Fruit fly (Drosophila melanogaster) whole organism, embryonic: ENCODE data around the gene CG10137.
A peak's percentile ranks its signal among the peaks of the same experiment; 100 is the strongest.

Experiments used
- Atf-2 ChIP-seq: fragments of 200-800 bp; sonication (Bioruptor generic); optimal IDR thresholded peaks from 2 replicates; lab custom pipeline; 2016; ENCODE audit warnings: missing biosample characterization, missing genetic modification characterization
- Atf3 ChIP-seq: fragments of 200-800 bp; sonication (Bioruptor generic); optimal IDR thresholded peaks from 3 replicates; lab custom pipeline; 2016; ENCODE audit warnings: missing biosample characterization, missing genetic modification characterization
- Bgb ChIP-seq: fragments of 200-800 bp; sonication (Bioruptor generic); IDR thresholded peaks from 2 replicates; pipeline ENCODE4 v1.3.6; 2022; ENCODE audit warnings: missing biosample characterization, missing genetic modification characterization; ENCODE audit not compliant: partially characterized antibody
- CG11093 ChIP-seq: fragments of 200-800 bp; sonication (Bioruptor generic); IDR thresholded peaks from 3 replicates; pipeline ENCODE4 v1.3.6; 2022; ENCODE audit warnings: missing biosample characterization, missing genetic modification characterization
- CG11398 ChIP-seq: fragments of 200-800 bp; sonication (Bioruptor generic); optimal IDR thresholded peaks from 2 replicates; lab custom pipeline; 2016; ENCODE audit warnings: missing biosample characterization, missing genetic modification characterization
- CG11456 ChIP-seq: fragments of 200-800 bp; sonication (Bioruptor generic); IDR thresholded peaks from 3 replicates; pipeline ENCODE4 v1.3.6; 2022; ENCODE audit warnings: missing biosample characterization, missing genetic modification characterization
- CG11504 ChIP-seq: fragments of 200-800 bp; sonication (Bioruptor generic); optimal IDR thresholded peaks from 3 replicates; lab custom pipeline; 2019; ENCODE audit warnings: missing biosample characterization, mild to moderate bottlenecking, missing genetic modification characterization, moderate library complexity
- CG12659 ChIP-seq: fragments of 200-800 bp; sonication (Bioruptor generic); optimal IDR thresholded peaks from 3 replicates; lab custom pipeline; 2017; ENCODE audit warnings: mild to moderate bottlenecking, missing biosample characterization, missing genetic modification reagents, missing genetic modification characterization
- CG13624 ChIP-seq: fragments of 200-800 bp; sonication (Bioruptor generic); optimal IDR thresholded peaks from 2 replicates; lab custom pipeline; 2016; ENCODE audit warnings: missing biosample characterization, missing genetic modification characterization
- CG14014 ChIP-seq: fragments of 200-800 bp; sonication (Bioruptor generic); IDR thresholded peaks from 2 replicates; pipeline ENCODE4 v1.3.6; 2022; ENCODE audit warnings: missing biosample characterization, missing genetic modification characterization
- CG16863 ChIP-seq: fragments of 200-800 bp; sonication (Bioruptor generic); optimal IDR thresholded peaks from 3 replicates; lab custom pipeline; 2016; ENCODE audit warnings: missing biosample characterization, missing genetic modification characterization
- CG17359 ChIP-seq: fragments of 200-800 bp; sonication (Bioruptor generic); optimal IDR thresholded peaks from 3 replicates; lab custom pipeline; 2018; ENCODE audit warnings: missing biosample characterization, mild to moderate bottlenecking, missing genetic modification characterization, moderate library complexity
- CG2129 ChIP-seq: fragments of 200-800 bp; sonication (Bioruptor generic); IDR thresholded peaks from 2 replicates; pipeline ENCODE4 v1.3.6; 2022; ENCODE audit warnings: missing biosample characterization, missing genetic modification characterization; ENCODE audit not compliant: partially characterized antibody
- CG2202 ChIP-seq: fragments of 200-800 bp; sonication (Bioruptor generic); optimal IDR thresholded peaks from 2 replicates; lab custom pipeline; 2018; ENCODE audit warnings: missing biosample characterization, mild to moderate bottlenecking, missing genetic modification characterization
- CG4282 ChIP-seq: fragments of 200-800 bp; sonication (Bioruptor generic); optimal IDR thresholded peaks from 2 replicates; lab custom pipeline; 2016; ENCODE audit warnings: missing biosample characterization, missing genetic modification characterization
- CG4707 ChIP-seq: fragments of 200-800 bp; sonication (Bioruptor generic); optimal IDR thresholded peaks from 2 replicates; lab custom pipeline; 2018; ENCODE audit warnings: missing biosample characterization, mild to moderate bottlenecking, missing genetic modification characterization, moderate library complexity
- CG6254 ChIP-seq: fragments of 200-800 bp; sonication (Bioruptor generic); optimal IDR thresholded peaks from 3 replicates; lab custom pipeline; 2017; ENCODE audit warnings: mild to moderate bottlenecking, missing biosample characterization, missing genetic modification reagents, missing genetic modification characterization
- CG6689 ChIP-seq: fragments of 200-800 bp; sonication (Bioruptor generic); IDR thresholded peaks from 2 replicates; pipeline ENCODE4 v1.3.6; 2022; ENCODE audit warnings: missing biosample characterization, missing genetic modification characterization
- CG8281 ChIP-seq: fragments of 200-800 bp; sonication (Bioruptor generic); optimal IDR thresholded peaks from 2 replicates; lab custom pipeline; 2018; ENCODE audit warnings: missing biosample characterization, mild to moderate bottlenecking, missing genetic modification characterization, moderate library complexity
- CG9215 ChIP-seq: fragments of 200-800 bp; sonication (Bioruptor generic); IDR thresholded peaks from 2 replicates; pipeline ENCODE4 v1.3.6; 2022; ENCODE audit warnings: missing biosample characterization, missing genetic modification characterization
- CHES-1-like ChIP-seq: fragments of 200-800 bp; sonication (Bioruptor generic); optimal IDR thresholded peaks from 2 replicates; lab custom pipeline; 2016; ENCODE audit warnings: missing biosample characterization, missing genetic modification characterization
- CoRest ChIP-seq: fragments of 200-800 bp; sonication (Bioruptor generic); optimal IDR thresholded peaks from 3 replicates; lab custom pipeline; 2018; ENCODE audit warnings: missing biosample characterization, mild to moderate bottlenecking, missing genetic modification characterization, moderate library complexity
- D ChIP-seq, 2 experiments: fragments of 200-800 bp in 1 of 2; fragments of >200 bp in 1 of 2; sonication (Bioruptor generic) in 1 of 2; optimal IDR thresholded peaks; 2 replicates in 1 of 2; 3 replicates in 1 of 2; lab custom pipeline; 2017; ENCODE audit warnings: mild to moderate bottlenecking in 1 of 2, missing biosample characterization in 1 of 2, missing genetic modification characterization in 1 of 2, missing genetic modification reagents in 1 of 2
- Dbx ChIP-seq: fragments of 200-800 bp; sonication (Bioruptor generic); IDR thresholded peaks from 3 replicates; pipeline ENCODE4 v1.3.6; 2022; ENCODE audit warnings: missing biosample characterization, missing genetic modification characterization
- E2f1 ChIP-seq: fragments of 200-800 bp; sonication (Bioruptor generic); IDR thresholded peaks from 2 replicates; pipeline ENCODE4 v1.3.6; 2022; ENCODE audit warnings: missing biosample characterization, missing genetic modification characterization
- ERR ChIP-seq: fragments of 200-800 bp; sonication (Bioruptor generic); optimal IDR thresholded peaks from 2 replicates; lab custom pipeline; 2016; ENCODE audit warnings: missing biosample characterization, missing genetic modification characterization
- Eip74EF ChIP-seq, 2 experiments: fragments of 200-800 bp in 1 of 2; fragments of >200 bp in 1 of 2; sonication (Bioruptor generic) in 1 of 2; optimal IDR thresholded peaks; 2 replicates each; lab custom pipeline; 2017 to 2019; ENCODE audit warnings: missing biosample characterization in 2 of 2, missing genetic modification characterization in 2 of 2, mild to moderate bottlenecking in 1 of 2, moderate library complexity in 1 of 2
- Gsc ChIP-seq: fragments of 200-800 bp; sonication (Bioruptor generic); IDR thresholded peaks from 2 replicates; pipeline ENCODE4 v1.3.6; 2022; ENCODE audit warnings: missing biosample characterization, missing genetic modification characterization
- Hmr ChIP-seq: fragments of 200-800 bp; sonication (Bioruptor generic); optimal IDR thresholded peaks from 3 replicates; lab custom pipeline; 2017; ENCODE audit warnings: mild to moderate bottlenecking, missing biosample characterization, missing genetic modification reagents, missing genetic modification characterization
- MESR4 ChIP-seq: fragments of 200-800 bp; sonication (Bioruptor generic); optimal IDR thresholded peaks from 2 replicates; lab custom pipeline; 2018; ENCODE audit warnings: missing biosample characterization, mild to moderate bottlenecking, missing genetic modification characterization, moderate library complexity
- Mes4 ChIP-seq: fragments of 200-800 bp; sonication (Bioruptor generic); optimal IDR thresholded peaks from 2 replicates; lab custom pipeline; 2016; ENCODE audit warnings: missing biosample characterization, missing genetic modification characterization
- NC2β ChIP-seq: fragments of 200-800 bp; sonication (Bioruptor generic); optimal IDR thresholded peaks from 2 replicates; lab custom pipeline; 2016; ENCODE audit warnings: missing biosample characterization, missing genetic modification characterization
- NK7.1 ChIP-seq: fragments of 200-800 bp; sonication (Bioruptor generic); optimal IDR thresholded peaks from 3 replicates; lab custom pipeline; 2016; ENCODE audit warnings: missing biosample characterization, missing genetic modification characterization
- Rfx ChIP-seq: fragments of 200-800 bp; sonication (Bioruptor generic); IDR thresholded peaks from 2 replicates; pipeline ENCODE4 v1.3.6; 2022; ENCODE audit warnings: missing biosample characterization, missing genetic modification characterization
- Xbp1 ChIP-seq: fragments of 200-800 bp; sonication (Bioruptor generic); optimal IDR thresholded peaks from 3 replicates; lab custom pipeline; 2016; ENCODE audit warnings: missing biosample characterization, mild to moderate bottlenecking, missing genetic modification characterization
- cas ChIP-seq: fragments of 200-800 bp; sonication (Bioruptor generic); IDR thresholded peaks from 2 replicates; pipeline ENCODE4 v1.3.6; 2022; ENCODE audit warnings: missing biosample characterization, missing genetic modification characterization
- crol ChIP-seq: fragments of 200-800 bp; sonication (Bioruptor generic); IDR thresholded peaks from 2 replicates; pipeline ENCODE4 v1.3.6; 2022; ENCODE audit warnings: missing biosample characterization, missing genetic modification characterization
- dan ChIP-seq: fragments of 200-800 bp; sonication (Bioruptor generic); IDR thresholded peaks from 2 replicates; pipeline ENCODE4 v1.3.6; 2022; ENCODE audit warnings: missing biosample characterization, missing genetic modification characterization
- dmrt11E ChIP-seq: fragments of 200-800 bp; sonication (Bioruptor generic); optimal IDR thresholded peaks from 3 replicates; lab custom pipeline; 2018; ENCODE audit warnings: missing biosample characterization, mild to moderate bottlenecking, missing genetic modification characterization, moderate library complexity
- dysf ChIP-seq: fragments of 200-800 bp; sonication (Bioruptor generic); IDR thresholded peaks from 3 replicates; pipeline ENCODE4 v1.3.6; 2022; ENCODE audit warnings: missing biosample characterization, missing genetic modification characterization
- hb ChIP-seq: fragments of 200-800 bp; sonication (Bioruptor generic); IDR thresholded peaks from 3 replicates; pipeline ENCODE4 v1.3.6; 2022; ENCODE audit warnings: missing biosample characterization, missing genetic modification characterization; ENCODE audit not compliant: partially characterized antibody
- hbn ChIP-seq: fragments of 200-800 bp; sonication (Bioruptor generic); IDR thresholded peaks from 2 replicates; pipeline ENCODE4 v1.3.6; 2022; ENCODE audit warnings: missing biosample characterization, missing genetic modification characterization; ENCODE audit not compliant: partially characterized antibody
- hth ChIP-seq: fragments of >200 bp; optimal IDR thresholded peaks from 2 replicates; lab custom pipeline; 2017; ENCODE audit warnings: inconsistent platforms
- kah ChIP-seq: fragments of 200-800 bp; sonication (Bioruptor generic); optimal IDR thresholded peaks from 2 replicates; lab custom pipeline; 2018; ENCODE audit warnings: missing biosample characterization, mild to moderate bottlenecking, missing genetic modification characterization
- maf-S ChIP-seq: fragments of 200-800 bp; sonication (Bioruptor generic); optimal IDR thresholded peaks from 2 replicates; lab custom pipeline; 2016; ENCODE audit warnings: missing biosample characterization, missing genetic modification characterization
- pho ChIP-seq: fragments of 200-800 bp; sonication (Bioruptor generic); optimal IDR thresholded peaks from 2 replicates; lab custom pipeline; 2016; ENCODE audit warnings: missing biosample characterization, missing genetic modification characterization
- sob ChIP-seq: fragments of 200-800 bp; sonication (Bioruptor generic); IDR thresholded peaks from 2 replicates; pipeline ENCODE4 v1.3.6; 2022; ENCODE audit warnings: missing biosample characterization, missing genetic modification characterization
- usp ChIP-seq: fragments of >200 bp; optimal IDR thresholded peaks from 2 replicates; lab custom pipeline; 2017; ENCODE audit warnings: missing biosample characterization, missing genetic modification characterization
- zf30C ChIP-seq: fragments of 200-800 bp; sonication (Bioruptor generic); optimal IDR thresholded peaks from 3 replicates; lab custom pipeline; 2018; ENCODE audit warnings: missing biosample characterization, mild to moderate bottlenecking, missing genetic modification characterization

The CG10137 gene

dm6 chr2L:19572496-19573317 lies 46.2 kb downstream of the CG10137 start (continued):
- TF ChIP-seq Atf3 (no peak), CG11398 (no peak), D (optimal IDR thresholded peaks at IDR 0.05; lab: Kevin White, UChicago) (no peak), D (GFP tag; optimal IDR thresholded peaks at IDR 0.05; lab: Kevin White, UChicago) (peak; percentile 44), crol (GFP tag; lab: Robert Waterston, UW) (peak; percentile 59; the same call in 1 of the 2 replicates), zf30C (no peak), CG4707 (GFP tag; lab: Kevin White, UChicago) (no peak), Atf-2 (GFP tag; lab: Kevin White, UChicago) (peak; percentile 37), CG12659 (GFP tag; lab: Kevin White, UChicago) (peak; percentile 66), CG11504 (tag; lab: Kevin White, UChicago) (peak; percentile 80), MESR4 (GFP tag; lab: Kevin White, UChicago) (no peak), Rfx (GFP tag; lab: Robert Waterston, UW) (peak; percentile 69), CG9215 (peak; percentile 63), Eip74EF (GFP tag; optimal IDR thresholded peaks at IDR 0.05; lab: Kevin White, UChicago) (peak in 1 of 2 experiments; percentile 66), CG2129 (GFP tag; lab: Robert Waterston, UW) (no peak), kah (GFP tag; lab: Kevin White, UChicago) (no peak), dan (GFP tag; lab: Robert Waterston, UW) (no peak), cas (no peak), E2f1 (GFP tag; lab: Robert Waterston, UW) (peak; percentile 41; the same call in 1 of the 2 replicates), hbn (GFP tag; lab: Robert Waterston, UW) (no peak), NC2β (peak; percentile 24), CG8281 (tag; lab: Kevin White, UChicago) (no peak), hb (GFP tag; lab: Robert Waterston, UW) (no peak), CG16863 (GFP tag; lab: Kevin White, UChicago) (peak; percentile 27), sob (GFP tag; lab: Robert Waterston, UW) (peak; percentile 28; the same call in 1 of the 2 replicates), Gsc (GFP tag; lab: Robert Waterston, UW) (no peak), CG6689 (GFP tag; lab: Robert Waterston, UW) (peak; percentile 71), CG4282 (no peak), maf-S (GFP tag; lab: Kevin White, UChicago) (peak; percentile 17), CHES-1-like (peak; percentile 28), pho (GFP tag; lab: Kevin White, UChicago) (peak; percentile 65), hth (no peak), Hmr (GFP tag; lab: Kevin White, UChicago) (peak; percentile 82), CG11456 (GFP tag; lab: Robert Waterston, UW) (no peak; the same call in 2 of the 3 replicates), CG13624 (GFP tag; lab: Kevin White, UChicago) (no peak), Bgb (GFP tag; lab: Robert Waterston, UW) (no peak), NK7.1 (GFP tag; lab: Kevin White, UChicago) (peak; percentile 46), CG6254 (GFP tag; lab: Kevin White, UChicago) (peak; percentile 68), CoRest (tag; lab: Kevin White, UChicago) (peak; percentile 75), usp (no peak), ERR (GFP tag; lab: Kevin White, UChicago) (no peak), CG11093 (GFP tag; lab: Robert Waterston, UW) (no peak), CG2202 (tag; lab: Kevin White, UChicago) (peak; percentile 42), Xbp1 (peak; percentile 61), dysf (peak; percentile 75), Dbx (GFP tag; lab: Robert Waterston, UW) (peak; percentile 74; the same call in 1 of the 3 replicates), CG17359 (tag; lab: Kevin White, UChicago) (peak; percentile 70), CG14014 (GFP tag; lab: Robert Waterston, UW) (peak; percentile 62), Mes4 (GFP tag; lab: Kevin White, UChicago) (no peak), dmrt11E (tag; lab: Kevin White, UChicago) (peak; percentile 48)
